Worm (Caenorhabditis elegans) whole organism, L4/young adult: Measurements from ENCODE around the gene ZC412.10.

ENCODE experiments used
- dao-5 ChIP-seq: sonication (generic microtip); optimal IDR thresholded peaks from 2 replicates; lab custom pipeline; 2016; ENCODE audit warnings: missing genotype, missing genetic modification characterization, moderate library complexity, missing compliant biosample characterization
- him-1 ChIP-seq: sonication (generic microtip); optimal IDR thresholded peaks from 2 replicates; lab custom pipeline; 2016; ENCODE audit warnings: missing genotype, missing genetic modification reagents, missing genetic modification characterization, missing compliant biosample characterization

DNA sequence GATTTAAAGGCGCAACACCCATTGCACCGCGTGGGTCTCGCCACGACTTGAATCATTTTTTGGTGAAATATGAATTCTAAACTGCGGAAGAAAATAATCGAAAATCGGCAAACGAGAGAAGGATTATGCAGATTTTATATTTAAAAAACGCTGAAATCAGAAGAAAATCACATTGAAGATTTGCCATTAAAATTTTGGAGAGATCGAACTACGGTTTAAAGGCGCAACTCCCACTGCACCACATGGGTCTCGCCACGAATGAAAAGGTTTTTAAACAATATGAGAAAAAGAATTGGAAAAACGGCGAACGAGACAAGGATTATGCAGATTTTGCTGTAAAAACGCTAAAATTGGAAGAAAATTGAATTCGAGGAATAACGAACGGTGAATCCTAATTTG, 43.8 kb downstream of the ZC412.10 start:
- TF ChIP-seq him-1 (tag; lab: Kevin White, UChicago) (no peak), dao-5 (tag; lab: Kevin White, UChicago) (no peak)
